Fruit fly (Drosophila melanogaster): ENCODE measurements around the gene CG10184.

DNA sequence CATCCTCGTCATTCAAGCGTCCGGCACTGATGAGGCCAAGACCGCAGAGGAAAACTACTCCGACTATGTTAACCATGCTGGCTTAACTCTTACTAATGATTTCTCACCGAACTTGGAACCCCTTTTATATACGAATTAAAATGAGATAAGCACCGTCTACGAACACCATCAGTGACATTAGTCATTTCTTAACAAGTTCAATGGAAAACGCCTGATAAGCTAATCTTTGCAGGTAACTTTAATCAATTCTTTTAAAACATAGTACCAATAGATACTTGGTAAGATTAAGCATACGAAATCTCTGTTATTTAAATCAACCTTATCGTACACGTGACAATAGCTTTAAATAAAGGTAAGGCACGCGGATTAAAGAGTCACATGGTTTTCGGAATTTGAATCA lies 15.6 kb downstream of the CG10184 start, which contains the start of gene CG10182:
- TF ChIP-seq esg (GFP tag; conservative IDR thresholded peaks at IDR 0.05): no peak
- TF ChIP-seq tna (GFP tag; IDR thresholded peaks at IDR 0.05; ENCODE audit: partially characterized antibody): no peak
- no peak for TF ChIP-seq Ssrp (tag; optimal IDR thresholded peaks at IDR 0.05)
- no peak for TF ChIP-seq CG4282 (GFP tag; optimal IDR thresholded peaks at IDR 0.05)
- no peak for TF ChIP-seq dimm (GFP tag; IDR thresholded peaks at IDR 0.05)
- TF ChIP-seq corto (GFP tag; optimal IDR thresholded peaks at IDR 0.05): no peak
